Worm (Caenorhabditis elegans) whole organism, L1 larva: ENCODE data around the gene C16D9.6.

Experiments used
- C16A3.4 ChIP-seq: fragments of 150-350 bp; optimal IDR thresholded peaks from 2 replicates; lab custom pipeline; 2014; ENCODE audit warnings: missing biosample characterization, missing genetic modification characterization
- aha-1 ChIP-seq: fragments of 150-350 bp; optimal IDR thresholded peaks from 2 replicates; lab custom pipeline; 2014; ENCODE audit warnings: missing biosample characterization, missing genetic modification characterization
- aly-2 ChIP-seq: fragments of 150-350 bp; optimal IDR thresholded peaks from 2 replicates; lab custom pipeline; 2014; ENCODE audit warnings: missing biosample characterization, missing genetic modification characterization
- ama-1 ChIP-seq: fragments of 150-350 bp; optimal IDR thresholded peaks from 2 replicates; lab custom pipeline; 2014
- ceh-8 ChIP-seq: fragments of 200-800 bp; sonication (Bioruptor generic); optimal IDR thresholded peaks from 2 replicates; lab custom pipeline; 2018; ENCODE audit warnings: mild to moderate bottlenecking, missing genetic modification characterization, moderate library complexity, missing compliant biosample characterization
- ces-1 ChIP-seq: fragments of 150-350 bp; optimal IDR thresholded peaks from 2 replicates; lab custom pipeline; 2014; ENCODE audit warnings: missing biosample characterization, missing genetic modification reagents, missing genetic modification characterization
- dpl-1 ChIP-seq, 3 experiments: fragments of 150-350 bp in 2 of 3; sonication (generic microtip) in 1 of 3; optimal IDR thresholded peaks; 2 replicates each; lab custom pipeline; 2014 to 2017; ENCODE audit warnings: missing biosample characterization in 3 of 3, missing genetic modification characterization in 3 of 3, missing genetic modification reagents in 3 of 3
- dsc-1 ChIP-seq: sonication (generic microtip); optimal IDR thresholded peaks from 2 replicates; lab custom pipeline; 2016; ENCODE audit warnings: mild to moderate bottlenecking, missing genetic modification characterization, missing compliant biosample characterization
- efl-1 ChIP-seq, 4 experiments: fragments of 150-350 bp; optimal IDR thresholded peaks in 3 of 4; peaks in 1 of 4; 1 replicate in 1 of 4; 2 replicates in 3 of 4; lab custom pipeline; 2014; ENCODE audit warnings: missing biosample characterization in 2 of 4, missing genetic modification characterization in 2 of 4, missing genetic modification reagents in 2 of 4
- efl-3 ChIP-seq: fragments of 200-800 bp; sonication (Bioruptor generic); optimal IDR thresholded peaks from 2 replicates; lab custom pipeline; 2018; ENCODE audit warnings: mild to moderate bottlenecking, missing genetic modification characterization, missing compliant biosample characterization
- egl-13 ChIP-seq: sonication (generic microtip); optimal IDR thresholded peaks from 2 replicates; lab custom pipeline; 2016; ENCODE audit warnings: missing genotype, missing genetic modification reagents, missing genetic modification characterization, missing compliant biosample characterization
- elt-3 ChIP-seq, 6 experiments: fragments of 150-350 bp in 1 of 6; sonication (generic microtip); optimal IDR thresholded peaks; 2 replicates each; lab custom pipeline; 2017 to 2018; ENCODE audit warnings: missing biosample characterization in 6 of 6, missing genetic modification characterization in 6 of 6, inconsistent platforms in 1 of 6
- ets-5 ChIP-seq: fragments of 200-800 bp; sonication (Bioruptor generic); IDR thresholded peaks from 2 replicates; pipeline ENCODE4 v1.3.6; 2022; ENCODE audit warnings: missing genetic modification characterization, missing compliant biosample characterization
- fkh-4 ChIP-seq: sonication (generic microtip); optimal IDR thresholded peaks from 2 replicates; lab custom pipeline; 2016; ENCODE audit warnings: missing compliant biosample characterization, missing genetic modification characterization, borderline replicate concordance
- fkh-8 ChIP-seq: sonication (generic microtip); optimal IDR thresholded peaks from 2 replicates; lab custom pipeline; 2016; ENCODE audit warnings: mild to moderate bottlenecking, missing genetic modification characterization, missing compliant biosample characterization
- fos-1 ChIP-seq: fragments of 150-350 bp; optimal IDR thresholded peaks from 2 replicates; lab custom pipeline; 2014; ENCODE audit warnings: missing biosample characterization, missing genetic modification characterization
- hlh-17 ChIP-seq: fragments of 200-800 bp; sonication (Bioruptor generic); optimal IDR thresholded peaks from 2 replicates; lab custom pipeline; 2018; ENCODE audit warnings: missing genetic modification characterization, mild to moderate bottlenecking, missing compliant biosample characterization, moderate library complexity, borderline replicate concordance
- hpl-2 ChIP-seq: fragments of 150-350 bp; optimal IDR thresholded peaks from 2 replicates; lab custom pipeline; 2014; ENCODE audit warnings: missing biosample characterization, missing genetic modification reagents, missing genetic modification characterization
- irx-1 ChIP-seq: sonication (generic microtip); optimal IDR thresholded peaks from 2 replicates; lab custom pipeline; 2016; ENCODE audit warnings: missing genetic modification characterization, missing compliant biosample characterization
- isw-1 ChIP-seq: fragments of 200-800 bp; sonication (Bioruptor generic); IDR thresholded peaks from 2 replicates; pipeline ENCODE4 v1.3.6; 2022; ENCODE audit warnings: missing genetic modification characterization, missing compliant biosample characterization
- lin-14 ChIP-seq: fragments of 200-800 bp; sonication (Bioruptor generic); optimal IDR thresholded peaks from 2 replicates; lab custom pipeline; 2018; ENCODE audit warnings: mild to moderate bottlenecking, missing genetic modification characterization, moderate library complexity, missing compliant biosample characterization
- lin-15B ChIP-seq: fragments of 150-350 bp; sonication (generic microtip); optimal IDR thresholded peaks from 3 replicates; lab custom pipeline; 2014; ENCODE audit warnings: missing biosample characterization, missing genetic modification characterization
- lin-35 ChIP-seq, 2 experiments: fragments of 150-350 bp; optimal IDR thresholded peaks; 2 replicates each; lab custom pipeline; 2014; ENCODE audit warnings: missing biosample characterization in 2 of 2, missing genetic modification characterization in 2 of 2, missing genetic modification reagents in 2 of 2
- lin-39 ChIP-seq: fragments of 150-350 bp; optimal IDR thresholded peaks from 2 replicates; lab custom pipeline; 2014; ENCODE audit warnings: missing biosample characterization, missing genetic modification reagents, missing genetic modification characterization
- mef-2 ChIP-seq: fragments of 150-350 bp; optimal IDR thresholded peaks from 2 replicates; lab custom pipeline; 2014; ENCODE audit warnings: missing biosample characterization, missing genetic modification characterization
- nhr-19 ChIP-seq: fragments of 200-800 bp; sonication (Bioruptor generic); conservative IDR thresholded peaks from 2 replicates; pipeline ENCODE4 v1.3.6; 2022; ENCODE audit warnings: missing genetic modification characterization, missing compliant biosample characterization
- nhr-237 ChIP-seq: fragments of 150-350 bp; optimal IDR thresholded peaks from 2 replicates; lab custom pipeline; 2014; ENCODE audit warnings: missing biosample characterization, missing genetic modification characterization
- nhr-47 ChIP-seq: sonication (generic microtip); optimal IDR thresholded peaks from 2 replicates; lab custom pipeline; 2016; ENCODE audit warnings: mild to moderate bottlenecking, missing genetic modification characterization, moderate library complexity, missing compliant biosample characterization
- nhr-71 ChIP-seq: sonication (generic microtip); optimal IDR thresholded peaks from 2 replicates; lab custom pipeline; 2016; ENCODE audit warnings: mild to moderate bottlenecking, missing genetic modification characterization, moderate library complexity, missing compliant biosample characterization
- nhr-76 ChIP-seq: sonication (generic microtip); optimal IDR thresholded peaks from 2 replicates; lab custom pipeline; 2017; ENCODE audit warnings: missing biosample characterization, missing genetic modification characterization
- nhr-77 ChIP-seq: fragments of 150-350 bp; optimal IDR thresholded peaks from 2 replicates; lab custom pipeline; 2014; ENCODE audit warnings: missing biosample characterization, missing genetic modification characterization
- nhr-85 ChIP-seq: sonication (generic microtip); peaks from one replicate; lab custom pipeline; 2016; ENCODE audit warnings: missing genetic modification characterization, inconsistent platforms, missing compliant biosample characterization
- pax-3 ChIP-seq: fragments of 200-800 bp; sonication (Bioruptor generic); optimal IDR thresholded peaks from 2 replicates; lab custom pipeline; 2018; ENCODE audit warnings: mild to moderate bottlenecking, missing genetic modification characterization, moderate library complexity, missing compliant biosample characterization
- pqm-1 ChIP-seq: sonication (generic microtip); optimal IDR thresholded peaks from 3 replicates; lab custom pipeline; 2017; ENCODE audit warnings: missing biosample characterization, missing genetic modification characterization
- rnt-1 ChIP-seq: sonication (generic microtip); optimal IDR thresholded peaks from 2 replicates; lab custom pipeline; 2016; ENCODE audit warnings: mild to moderate bottlenecking, missing genetic modification characterization, moderate library complexity, missing compliant biosample characterization
- snpc-4 ChIP-seq: fragments of 150-350 bp; optimal IDR thresholded peaks from 2 replicates; lab custom pipeline; 2014; ENCODE audit warnings: missing biosample characterization, missing genetic modification characterization
- snu-23 ChIP-seq: sonication (generic microtip); optimal IDR thresholded peaks from 2 replicates; lab custom pipeline; 2016; ENCODE audit warnings: missing genetic modification characterization, missing compliant biosample characterization
- sptf-1 ChIP-seq: fragments of 150-350 bp; optimal IDR thresholded peaks from 2 replicates; lab custom pipeline; 2014; ENCODE audit warnings: missing biosample characterization, missing genetic modification characterization
- swsn-7 ChIP-seq: sonication (generic microtip); optimal IDR thresholded peaks from 2 replicates; lab custom pipeline; 2016; ENCODE audit warnings: missing genetic modification characterization, missing compliant biosample characterization
- tlp-1 ChIP-seq: fragments of 150-350 bp; optimal IDR thresholded peaks from 2 replicates; lab custom pipeline; 2014; ENCODE audit warnings: missing biosample characterization, missing genetic modification characterization
- unc-30 ChIP-seq: sonication (generic microtip); optimal IDR thresholded peaks from 2 replicates; lab custom pipeline; 2017; ENCODE audit warnings: missing biosample characterization, missing genetic modification characterization
- unc-86 ChIP-seq: sonication (generic microtip); optimal IDR thresholded peaks from 2 replicates; lab custom pipeline; 2016; ENCODE audit warnings: missing genetic modification characterization, missing compliant biosample characterization
- unc-98 ChIP-seq: fragments of 200-800 bp; sonication (Bioruptor generic); IDR thresholded peaks from 2 replicates; pipeline ENCODE4 v1.3.6; 2022; ENCODE audit warnings: missing genetic modification characterization, missing compliant biosample characterization
- vab-15 ChIP-seq: sonication (generic microtip); optimal IDR thresholded peaks from 2 replicates; lab custom pipeline; 2017; ENCODE audit warnings: missing genotype, mild to moderate bottlenecking, missing genetic modification characterization, missing compliant biosample characterization
- xbp-1 ChIP-seq: sonication (generic microtip); optimal IDR thresholded peaks from 2 replicates; lab custom pipeline; 2016; ENCODE audit warnings: missing genetic modification characterization, missing compliant biosample characterization
- zag-1 ChIP-seq: fragments of 150-350 bp; optimal IDR thresholded peaks from 2 replicates; lab custom pipeline; 2014; ENCODE audit warnings: missing biosample characterization, missing genetic modification characterization
- zip-4 ChIP-seq: fragments of 200-800 bp; sonication (Bioruptor generic); optimal IDR thresholded peaks from 2 replicates; lab custom pipeline; 2018; ENCODE audit warnings: mild to moderate bottlenecking, missing genetic modification characterization, moderate library complexity, missing compliant biosample characterization
- ztf-11 ChIP-seq, 2 experiments: sonication (generic microtip); optimal IDR thresholded peaks; 2 replicates each; lab custom pipeline; 2016 to 2017; ENCODE audit warnings: missing genetic modification characterization in 2 of 2, missing biosample characterization in 1 of 2, missing compliant biosample characterization in 1 of 2
- ztf-4 ChIP-seq: fragments of 150-350 bp; optimal IDR thresholded peaks from 2 replicates; lab custom pipeline; 2014; ENCODE audit warnings: missing biosample characterization, missing genetic modification characterization

The C16D9.6 gene

ce11 chrV:8224634-8225033 is 25.5 kb downstream of the C16D9.6 start, which contains the start of gene pax-1:
Gene pax-1, plus strand, starts transcription at chrV:8224934.
- no peak for TF ChIP-seq aly-2 (tag; lab: Kevin White, UChicago)
- TF ChIP-seq ztf-4 (tag; lab: Kevin White, UChicago): no peak
- TF ChIP-seq efl-1 (optimal IDR thresholded peaks at IDR 0.05; lab: Kevin White, UChicago): no peak
- TF ChIP-seq efl-1 (GFP tag; optimal IDR thresholded peaks at IDR 0.05 in 1 of 2; lab: Kevin White, UChicago): peak in 1 of 2 experiments; percentile 36

- no peak for TF ChIP-seq unc-98 (GFP tag; lab: Robert Waterston, UW)
- TF ChIP-seq dsc-1: no peak
- TF ChIP-seq fos-1: no peak
- TF ChIP-seq nhr-47 (tag; lab: Kevin White, UChicago): no peak
- TF ChIP-seq ama-1 (lab: Kevin White, UChicago): no peak
- no peak for TF ChIP-seq hlh-17
- TF ChIP-seq ztf-11 (tag; optimal IDR thresholded peaks at IDR 0.05; lab: Kevin White, UChicago): no peak
- TF ChIP-seq, all 84 proteins: peak for 0
These were observed 26.7 kb downstream of the C16D9.6 start for ce11 chrV:8223417-8223816.

ce11 chrV:8221083-8221538 is 29.0 kb downstream of the C16D9.6 start, which contains the start of the genes cogc-6 and air-1:
Gene cogc-6, minus strand, starts transcription at chrV:8221316.
Gene air-1, plus strand, starts transcription at chrV:8221488.
- no peak for TF ChIP-seq pqm-1 (tag; lab: Kevin White, UChicago)
- no peak for TF ChIP-seq nhr-19 (GFP tag; lab: Robert Waterston, UW)
- TF ChIP-seq irx-1 (tag; lab: Kevin White, UChicago): no peak
- TF ChIP-seq unc-30: no peak
- TF ChIP-seq dpl-1 (GFP tag; optimal IDR thresholded peaks at IDR 0.05; lab: Kevin White, UChicago): peak; percentile 52 to 83 (median 77)
- TF ChIP-seq unc-98 (GFP tag; lab: Robert Waterston, UW): no peak
- TF ChIP-seq mef-2 (tag; lab: Kevin White, UChicago): no peak
- no peak for TF ChIP-seq sptf-1 (tag; lab: Kevin White, UChicago)
- TF ChIP-seq C16A3.4 (tag; lab: Kevin White, UChicago): peak; percentile 6
- TF ChIP-seq zip-4 (GFP tag; lab: Kevin White, UChicago): no peak
- TF ChIP-seq vab-15 (tag; lab: Kevin White, UChicago): no peak
- TF ChIP-seq nhr-76 (tag; lab: Kevin White, UChicago): no peak
- TF ChIP-seq ces-1 (GFP tag; lab: Kevin White, UChicago): no peak
- no peak for TF ChIP-seq lin-15B (tag; lab: Kevin White, UChicago)
- TF ChIP-seq hpl-2: no peak
- TF ChIP-seq aly-2 (tag; lab: Kevin White, UChicago): no peak
- TF ChIP-seq egl-13 (tag; lab: Kevin White, UChicago): no peak
- TF ChIP-seq efl-1 (optimal IDR thresholded peaks at IDR 0.05; lab: Kevin White, UChicago): peak; percentile 37 to 71
- TF ChIP-seq efl-1 (GFP tag; optimal IDR thresholded peaks at IDR 0.05 in 1 of 2; lab: Kevin White, UChicago): peak; percentile 83 to 97
- TF ChIP-seq snpc-4 (tag; lab: Kevin White, UChicago): peak; percentile 41
- no peak for TF ChIP-seq zag-1 (tag; lab: Kevin White, UChicago)
- no peak for TF ChIP-seq ceh-8 (GFP tag; lab: Kevin White, UChicago)
- no peak for TF ChIP-seq unc-86 (tag; lab: Kevin White, UChicago)
- TF ChIP-seq nhr-237: no peak
- TF ChIP-seq nhr-85 (tag; lab: Kevin White, UChicago): no peak
- TF ChIP-seq ets-5 (GFP tag; lab: Robert Waterston, UW): no peak
- TF ChIP-seq xbp-1 (tag; lab: Kevin White, UChicago): no peak
- no peak for TF ChIP-seq tlp-1 (tag; lab: Kevin White, UChicago)
- TF ChIP-seq lin-35 (GFP tag; optimal IDR thresholded peaks at IDR 0.05; lab: Kevin White, UChicago): peak; percentile 57 to 87
- no peak for TF ChIP-seq lin-39 (tag; lab: Kevin White, UChicago)
- no peak for TF ChIP-seq nhr-77 (tag; lab: Kevin White, UChicago)
- TF ChIP-seq elt-3 (tag; optimal IDR thresholded peaks at IDR 0.05; lab: Kevin White, UChicago): no peak
- peak; percentile 35 for TF ChIP-seq snu-23 (GFP tag; lab: Kevin White, UChicago)
- no peak for TF ChIP-seq isw-1 (GFP tag; lab: Robert Waterston, UW)
- TF ChIP-seq fos-1: no peak
- TF ChIP-seq efl-3: no peak
- TF ChIP-seq fkh-4 (tag; lab: Kevin White, UChicago): no peak
- no peak for TF ChIP-seq fkh-8 (tag; lab: Kevin White, UChicago)
- TF ChIP-seq pax-3 (tag; lab: Kevin White, UChicago): no peak
- no peak for TF ChIP-seq aha-1 (tag; lab: Kevin White, UChicago)
- peak; percentile 18 for TF ChIP-seq rnt-1 (tag; lab: Kevin White, UChicago)
- peak; percentile 31 for TF ChIP-seq nhr-71 (tag; lab: Kevin White, UChicago)
- TF ChIP-seq lin-14 (GFP tag; lab: Kevin White, UChicago): no peak
- TF ChIP-seq swsn-7 (tag; lab: Kevin White, UChicago): peak; percentile 15
